Worm (Caenorhabditis elegans): ENCODE data around the gene unc-103.

ce11 chrIII:4175489-4175888 is 60.3 kb downstream of the unc-103 start:
- no peak for TF ChIP-seq nhr-48 (tag; optimal IDR thresholded peaks at IDR 0.05)
- no peak for TF ChIP-seq ceh-44 (GFP tag; IDR thresholded peaks at IDR 0.05)
- TF ChIP-seq nhr-237 (tag; optimal IDR thresholded peaks at IDR 0.05), result no peak
- no peak for TF ChIP-seq aly-2 (tag; optimal IDR thresholded peaks at IDR 0.05)
- no peak for TF ChIP-seq ceh-32 (tag; optimal IDR thresholded peaks at IDR 0.05; ENCODE audit: poor library complexity)
- TF ChIP-seq ama-1 (optimal IDR thresholded peaks at IDR 0.05), result no peak
- no peak for TF ChIP-seq nhr-11 (tag; optimal IDR thresholded peaks at IDR 0.05)
- no peak for TF ChIP-seq lir-3 (tag; optimal IDR thresholded peaks at IDR 0.05)
- no peak for TF ChIP-seq lin-15B (tag; optimal IDR thresholded peaks at IDR 0.05)
- TF ChIP-seq mdl-1 (tag; optimal IDR thresholded peaks at IDR 0.05), result no peak
- TF ChIP-seq cey-2 (tag; optimal IDR thresholded peaks at IDR 0.05; ENCODE audit: borderline replicate concordance, insufficient read depth), result no peak
- no peak for TF ChIP-seq ztf-11 (tag; optimal IDR thresholded peaks at IDR 0.05)

Data from whole organism, L4 larva.